Worm (Caenorhabditis elegans): ENCODE measurements around the gene vab-1.

vab-1 gene

DNA sequence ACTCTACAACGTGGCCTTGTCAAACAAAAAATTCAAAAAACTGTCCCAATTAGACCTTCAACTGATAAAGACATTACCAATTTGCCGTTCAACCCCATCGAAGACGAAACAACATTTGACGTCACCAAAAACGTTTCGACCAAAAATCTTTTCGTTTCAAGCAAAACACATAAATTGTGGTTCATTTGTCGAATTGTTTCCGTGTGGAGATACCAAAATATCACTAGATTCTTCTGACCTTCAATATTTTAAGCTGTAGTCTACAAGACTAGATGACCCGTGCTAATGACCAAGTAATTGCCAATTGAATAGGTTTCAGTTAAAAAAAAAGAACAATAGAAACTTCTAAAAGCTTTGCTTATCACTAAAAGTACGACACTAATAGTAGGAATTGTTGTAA is 23.4 kb upstream of the vab-1 start:
- TF ChIP-seq mdt-29 (GFP tag; IDR thresholded peaks at IDR 0.05) (no peak), unc-62 (GFP tag; optimal IDR thresholded peaks at IDR 0.05 in 1 of 2) (peak in 1 of 2 experiments; percentile 30), unc-62 (tag; optimal IDR thresholded peaks at IDR 0.05) (no peak), nhr-28 (tag; optimal IDR thresholded peaks at IDR 0.05) (peak; percentile 7)

ce11 chrII:4549983-4550572 is 21.7 kb upstream of the vab-1 start:
- no peak for TF ChIP-seq unc-39 (tag; optimal IDR thresholded peaks at IDR 0.05)
- peak; percentile 18 for TF ChIP-seq hlh-30 (tag; optimal IDR thresholded peaks at IDR 0.05; ENCODE audit: insufficient read depth)

DNA sequence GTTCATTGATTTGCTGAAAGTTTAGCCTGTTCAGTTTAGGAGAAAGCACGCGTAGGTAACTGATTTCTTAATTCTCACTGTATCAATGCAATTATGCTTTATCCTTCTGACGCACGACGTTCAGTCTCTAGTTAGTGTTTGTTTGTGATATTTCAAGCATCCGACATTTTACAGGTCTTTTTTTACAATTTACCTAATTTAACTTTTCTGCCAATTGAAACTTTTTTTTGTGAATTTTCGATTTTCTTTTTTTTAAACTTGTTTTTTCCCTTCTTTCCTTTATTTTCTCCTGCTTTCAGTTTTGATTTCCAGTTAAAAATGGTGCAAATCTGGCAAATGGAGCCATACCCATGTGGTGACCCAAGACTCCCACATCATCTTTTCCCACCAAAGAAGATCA is 21.0 kb upstream of the vab-1 start, which contains the start of gene K07E1.1:
Gene K07E1.1 (plus strand): TSS at position 301 of the 400 bp plus-strand sequence.
- TF ChIP-seq Y48G9A.11 (GFP tag; IDR thresholded peaks at IDR 0.05) (no peak), snpc-4 (tag; optimal IDR thresholded peaks at IDR 0.05) (no peak), zip-2 (tag; optimal IDR thresholded peaks at IDR 0.05) (no peak), daf-16 (GFP tag; optimal IDR thresholded peaks at IDR 0.05) (no peak), daf-16 (tag; optimal IDR thresholded peaks at IDR 0.05) (no peak), unc-62 (GFP tag; optimal IDR thresholded peaks at IDR 0.05 in 1 of 2) (no peak), unc-62 (tag; optimal IDR thresholded peaks at IDR 0.05) (no peak)

- no peak for TF ChIP-seq lin-38 (GFP tag; IDR thresholded peaks at IDR 0.05)
- no peak for TF ChIP-seq nhr-76 (tag; optimal IDR thresholded peaks at IDR 0.05)
- no peak for TF ChIP-seq daf-16 (GFP tag; optimal IDR thresholded peaks at IDR 0.05)
- TF ChIP-seq daf-16 (tag; optimal IDR thresholded peaks at IDR 0.05), result peak; percentile 43
- TF ChIP-seq dve-1 (tag; optimal IDR thresholded peaks at IDR 0.05; ENCODE audit: insufficient read depth), result peak; percentile 48
- TF ChIP-seq attf-4 (tag; optimal IDR thresholded peaks at IDR 0.05), result no peak
- peak; percentile 32; the same call in 1 of the 2 replicates for TF ChIP-seq dmd-6 (GFP tag; IDR thresholded peaks at IDR 0.05)
- TF ChIP-seq duxl-1 (tag; optimal IDR thresholded peaks at IDR 0.05; ENCODE audit: poor library complexity), result no peak
- peak in 1 of 2 experiments; percentile 3 for TF ChIP-seq mdl-1 (tag; optimal IDR thresholded peaks at IDR 0.05)
- TF ChIP-seq hif-1 (tag; optimal IDR thresholded peaks at IDR 0.05), result peak in 1 of 2 experiments; percentile 56
- no peak for TF ChIP-seq zfp-2 (tag; optimal IDR thresholded peaks at IDR 0.05)
- TF ChIP-seq hlh-11 (tag; optimal IDR thresholded peaks at IDR 0.05), result peak; percentile 13
- no peak for TF ChIP-seq mes-2 (tag; optimal IDR thresholded peaks at IDR 0.05; ENCODE audit: poor library complexity, severe bottlenecking)
- no peak for TF ChIP-seq ceh-32 (tag; optimal IDR thresholded peaks at IDR 0.05; ENCODE audit: poor library complexity)
Observed at ce11 chrII:4552088-4552487, 19.7 kb upstream of the vab-1 start.

DNA sequence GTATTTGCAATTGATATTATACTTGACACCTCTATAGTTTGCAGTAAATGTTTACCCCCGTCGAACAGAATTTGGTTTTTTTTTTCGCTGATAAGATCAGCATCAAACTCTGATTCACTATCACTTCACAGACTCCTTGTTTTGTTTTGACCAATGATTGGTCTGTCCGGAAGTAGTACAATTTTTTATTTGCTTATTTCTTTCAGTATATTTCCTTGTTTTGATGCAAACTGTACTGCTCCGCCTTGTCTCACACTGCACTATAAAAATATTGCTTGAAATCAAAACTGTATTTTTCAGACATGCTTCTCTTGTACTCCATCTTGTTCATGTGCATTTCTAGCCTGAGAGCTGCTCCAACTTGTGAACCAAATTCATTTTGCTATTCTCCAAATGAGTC is 14.3 kb upstream of the vab-1 start, which contains the start of gene M03A1.3:
Gene M03A1.3 (plus strand): TSS at position 301 of the 400 bp plus-strand sequence.
- TF ChIP-seq unc-62 (GFP tag; optimal IDR thresholded peaks at IDR 0.05 in 1 of 2) (peak in 1 of 2 experiments; percentile 78), unc-62 (tag; optimal IDR thresholded peaks at IDR 0.05) (no peak), Y75B8A.6 (GFP tag; IDR thresholded peaks at IDR 0.05) (no peak), daf-12 (tag; optimal IDR thresholded peaks at IDR 0.05) (no peak), dmd-9 (GFP tag; IDR thresholded peaks at IDR 0.05) (no peak), F49E8.2 (tag; optimal IDR thresholded peaks at IDR 0.05; ENCODE audit: borderline replicate concordance) (no peak), daf-16 (GFP tag; optimal IDR thresholded peaks at IDR 0.05) (no peak), daf-16 (tag; optimal IDR thresholded peaks at IDR 0.05) (peak; percentile 29), zip-2 (tag; optimal IDR thresholded peaks at IDR 0.05) (no peak), hif-1 (tag; optimal IDR thresholded peaks at IDR 0.05) (no peak), zfp-3 (GFP tag; conservative IDR thresholded peaks at IDR 0.05) (no peak), Y105C5A.15 (GFP tag; IDR thresholded peaks at IDR 0.05) (no peak), ceh-82 (tag; optimal IDR thresholded peaks at IDR 0.05) (no peak), ama-1 (optimal IDR thresholded peaks at IDR 0.05) (no peak), hlh-30 (tag; optimal IDR thresholded peaks at IDR 0.05; ENCODE audit: insufficient read depth) (no peak)

Measured in whole organism, L4 larva.